Worm (Caenorhabditis elegans) whole organism, early embryonic: Measurements from ENCODE around the gene Y102A11A.9.

ENCODE experiments used
- B0310.2 ChIP-seq: sonication (generic microtip); optimal IDR thresholded peaks from 2 replicates; lab custom pipeline; 2016; ENCODE audit warnings: mild to moderate bottlenecking, missing genetic modification characterization, missing compliant biosample characterization
- aly-1 ChIP-seq: sonication (generic microtip); optimal IDR thresholded peaks from 2 replicates; lab custom pipeline; 2016; ENCODE audit warnings: missing genetic modification characterization, missing compliant biosample characterization
- ama-1 ChIP-seq: fragments of 150-350 bp; optimal IDR thresholded peaks from 2 replicates; lab custom pipeline; 2014
- ceh-36 ChIP-seq: sonication (generic microtip); optimal IDR thresholded peaks from 2 replicates; lab custom pipeline; 2016; ENCODE audit warnings: missing genetic modification characterization, inconsistent platforms, missing compliant biosample characterization
- ets-7 ChIP-seq: sonication (generic microtip); optimal IDR thresholded peaks from 2 replicates; lab custom pipeline; 2016; ENCODE audit warnings: missing genotype, missing genetic modification characterization, missing compliant biosample characterization
- flt-1 ChIP-seq: fragments of 200-800 bp; sonication (Bioruptor generic); IDR thresholded peaks from 2 replicates; pipeline ENCODE4 v1.3.6; 2022; ENCODE audit warnings: missing genetic modification characterization, missing compliant biosample characterization
- hmbx-1 ChIP-seq: sonication (generic microtip); optimal IDR thresholded peaks from 2 replicates; lab custom pipeline; 2016; ENCODE audit warnings: mild to moderate bottlenecking, missing genetic modification characterization, missing compliant biosample characterization
- hmg-4 ChIP-seq: fragments of 200-800 bp; sonication (Bioruptor generic); optimal IDR thresholded peaks from 2 replicates; lab custom pipeline; 2018; ENCODE audit warnings: mild to moderate bottlenecking, missing genetic modification characterization, missing compliant biosample characterization
- pes-1 ChIP-seq: fragments of 200-800 bp; sonication (Bioruptor generic); IDR thresholded peaks from 2 replicates; pipeline ENCODE4 v1.3.6; 2022; ENCODE audit warnings: missing genetic modification reagents, missing genetic modification characterization, missing compliant biosample characterization
- sea-1 ChIP-seq: fragments of 200-800 bp; sonication (Bioruptor generic); conservative IDR thresholded peaks from 2 replicates; pipeline ENCODE4 v1.3.6; 2022; ENCODE audit warnings: missing genetic modification characterization, missing compliant biosample characterization
- tbx-11 ChIP-seq: fragments of 200-800 bp; sonication (Bioruptor generic); IDR thresholded peaks from 2 replicates; pipeline ENCODE4 v1.3.6; 2022; ENCODE audit warnings: missing genetic modification characterization, missing compliant biosample characterization
- tbx-37 ChIP-seq: fragments of 200-800 bp; sonication (Bioruptor generic); conservative IDR thresholded peaks from 2 replicates; pipeline ENCODE4 v1.3.6; 2022; ENCODE audit warnings: missing genetic modification reagents, missing genetic modification characterization, missing compliant biosample characterization

DNA sequence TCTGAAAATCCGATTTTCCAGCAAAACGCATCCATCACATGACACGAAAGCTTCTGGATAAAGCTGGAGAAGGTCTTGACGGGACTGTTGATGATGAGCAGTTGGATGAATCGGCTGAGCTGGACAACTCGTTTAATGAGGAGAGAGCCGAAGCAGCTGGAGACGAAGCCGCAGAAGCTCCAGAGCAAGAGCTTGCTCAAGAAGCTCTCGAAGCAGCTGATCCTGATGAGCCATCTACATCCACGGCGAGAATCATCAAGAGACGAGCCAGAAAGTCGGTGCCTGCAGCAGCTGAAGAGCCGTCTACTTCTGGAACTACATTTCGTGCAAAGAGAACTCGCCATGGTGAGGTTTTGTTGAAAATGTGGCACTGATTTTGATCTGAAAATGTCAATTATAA is 48.5 kb upstream of the Y102A11A.9 start:
- TF ChIP-seq sea-1 (GFP tag; lab: Robert Waterston, UW): no peak
- no peak for TF ChIP-seq tbx-11 (GFP tag; lab: Robert Waterston, UW)
- no peak for TF ChIP-seq tbx-37 (GFP tag; lab: Robert Waterston, UW)
- no peak for TF ChIP-seq hmbx-1 (tag; lab: Kevin White, UChicago)
- no peak for TF ChIP-seq hmg-4
- TF ChIP-seq ama-1 (lab: Kevin White, UChicago): no peak
- no peak for TF ChIP-seq ets-7 (tag; lab: Kevin White, UChicago)
- TF ChIP-seq flt-1 (GFP tag; lab: Robert Waterston, UW): no peak
- TF ChIP-seq pes-1 (GFP tag; lab: Robert Waterston, UW): no peak
- TF ChIP-seq aly-1 (tag; lab: Kevin White, UChicago): no peak
- TF ChIP-seq ceh-36 (tag; lab: Kevin White, UChicago): no peak
- TF ChIP-seq B0310.2: no peak
